Worm (Caenorhabditis elegans) whole organism, mixed stage, embryonic: Measurements from ENCODE around the gene mak-2.

Source experiments
- cnd-1 ChIP-seq: fragments of 200-800 bp; sonication (Bioruptor generic); optimal IDR thresholded peaks from 2 replicates; lab custom pipeline; 2018; ENCODE audit warnings: mild to moderate bottlenecking, missing genetic modification characterization, missing compliant biosample characterization
- elt-1 ChIP-seq: sonication (generic microtip); optimal IDR thresholded peaks from 2 replicates; lab custom pipeline; 2017; ENCODE audit warnings: missing genetic modification characterization, mild to moderate bottlenecking, missing compliant biosample characterization, antibody characterized with exemption, moderate library complexity, borderline replicate concordance; ENCODE audit not compliant: insufficient read depth
- nhr-76 ChIP-seq: sonication (generic microtip); optimal IDR thresholded peaks from 2 replicates; lab custom pipeline; 2017; ENCODE audit warnings: missing biosample characterization, missing genetic modification characterization
- zip-8 ChIP-seq: fragments of 150-350 bp; optimal IDR thresholded peaks from 2 replicates; lab custom pipeline; 2014; ENCODE audit warnings: missing biosample characterization, missing genetic modification characterization

- TF ChIP-seq elt-1 (tag; lab: Kevin White, UChicago) (no peak), nhr-76 (tag; lab: Kevin White, UChicago) (no peak), zip-8 (tag; lab: Kevin White, UChicago) (no peak), cnd-1 (tag; lab: Kevin White, UChicago) (no peak)
Measured at ce11 chrIV:855483-855882, 29.7 kb upstream of the mak-2 start.
